Worm (Caenorhabditis elegans) whole organism, L1 larva: ENCODE results near the gene F02C9.1.

Experiments
- aly-2 ChIP-seq: fragments of 150-350 bp; optimal IDR thresholded peaks from 2 replicates; lab custom pipeline; 2014; ENCODE audit warnings: missing biosample characterization, missing genetic modification characterization
- blmp-1 ChIP-seq: fragments of 150-350 bp; optimal IDR thresholded peaks from 2 replicates; lab custom pipeline; 2014; ENCODE audit warnings: missing biosample characterization, missing genetic modification characterization
- elt-3 ChIP-seq, 6 experiments: fragments of 150-350 bp in 1 of 6; sonication (generic microtip); optimal IDR thresholded peaks; 2 replicates each; lab custom pipeline; 2017 to 2018; ENCODE audit warnings: missing biosample characterization in 6 of 6, missing genetic modification characterization in 6 of 6, inconsistent platforms in 1 of 6
- jun-1 ChIP-seq: fragments of 150-350 bp; optimal IDR thresholded peaks from 2 replicates; lab custom pipeline; 2014; ENCODE audit warnings: missing biosample characterization, missing genetic modification reagents, missing genetic modification characterization
- mdl-1 ChIP-seq, 2 experiments: fragments of 150-350 bp; optimal IDR thresholded peaks; 2 replicates each; lab custom pipeline; 2014 to 2017; ENCODE audit warnings: missing biosample characterization in 2 of 2, missing genetic modification characterization in 2 of 2, inconsistent platforms in 1 of 2

DNA sequence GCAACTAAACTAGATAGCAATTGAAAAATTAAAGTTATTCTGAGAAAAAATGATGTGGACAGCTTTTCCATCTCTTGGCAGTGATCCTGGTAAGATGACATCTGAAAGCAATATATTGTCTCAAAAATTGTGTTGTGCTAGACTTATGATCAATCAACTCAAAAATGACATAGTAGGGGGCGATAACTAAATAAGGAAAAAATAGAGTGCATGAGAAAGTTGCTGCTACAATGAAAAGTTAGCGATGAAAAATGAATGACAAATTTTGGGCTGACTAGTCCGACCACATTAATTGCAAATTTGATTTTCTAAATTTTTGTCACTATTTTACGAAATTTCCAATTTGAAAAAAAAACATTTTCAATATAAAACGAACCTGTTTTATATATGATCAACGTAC, 2.7 kb downstream of the F02C9.1 start, which contains the start of gene srab-9:
- TF ChIP-seq jun-1 (tag; lab: Kevin White, UChicago) (no peak), elt-3 (tag; optimal IDR thresholded peaks at IDR 0.05; lab: Kevin White, UChicago) (no peak), blmp-1 (tag; lab: Kevin White, UChicago) (no peak), aly-2 (tag; lab: Kevin White, UChicago) (no peak), mdl-1 (tag; optimal IDR thresholded peaks at IDR 0.05; lab: Kevin White, UChicago) (no peak)
